Worm (Caenorhabditis elegans): Measurements from ENCODE around the gene lpr-2.

lpr-2 gene

DNA sequence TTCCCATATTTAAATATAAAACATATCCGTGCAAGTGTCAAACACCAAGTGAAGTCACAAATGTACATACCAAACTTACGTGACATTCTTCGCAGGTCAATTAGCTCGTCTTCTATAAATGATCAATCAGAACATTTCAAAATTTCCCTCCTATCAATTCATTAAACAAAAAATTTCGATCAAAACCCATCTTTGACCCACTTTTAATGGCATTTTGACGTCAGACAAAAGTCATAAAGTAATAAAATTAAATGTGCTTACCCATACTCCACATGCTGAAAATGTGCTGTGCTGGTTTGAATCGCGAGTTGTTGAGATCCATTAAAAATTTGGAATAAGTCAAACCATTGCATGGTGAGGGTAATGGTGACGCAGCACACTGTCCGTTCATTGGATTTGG, 9.2 kb upstream of the lpr-2 start:
- TF ChIP-seq nhr-47 (tag; optimal IDR thresholded peaks at IDR 0.05) (no peak), tbx-2 (tag; optimal IDR thresholded peaks at IDR 0.05) (no peak), nhr-20 (tag; optimal IDR thresholded peaks at IDR 0.05) (no peak), lin-39 (tag; optimal IDR thresholded peaks at IDR 0.05) (no peak), lin-13 (GFP tag; optimal IDR thresholded peaks at IDR 0.05) (no peak), lin-14 (GFP tag; optimal IDR thresholded peaks at IDR 0.05) (no peak), xbp-1 (tag; optimal IDR thresholded peaks at IDR 0.05) (no peak), ztf-11 (tag; optimal IDR thresholded peaks at IDR 0.05) (no peak), unc-98 (GFP tag; IDR thresholded peaks at IDR 0.05) (no peak), swsn-7 (tag; optimal IDR thresholded peaks at IDR 0.05) (no peak), fos-1 (tag; optimal IDR thresholded peaks at IDR 0.05) (no peak), ztf-4 (tag; optimal IDR thresholded peaks at IDR 0.05) (no peak), skn-1 (tag; optimal IDR thresholded peaks at IDR 0.05) (no peak), efl-1 (optimal IDR thresholded peaks at IDR 0.05) (no peak), efl-1 (GFP tag; optimal IDR thresholded peaks at IDR 0.05 in 1 of 2) (no peak)

DNA sequence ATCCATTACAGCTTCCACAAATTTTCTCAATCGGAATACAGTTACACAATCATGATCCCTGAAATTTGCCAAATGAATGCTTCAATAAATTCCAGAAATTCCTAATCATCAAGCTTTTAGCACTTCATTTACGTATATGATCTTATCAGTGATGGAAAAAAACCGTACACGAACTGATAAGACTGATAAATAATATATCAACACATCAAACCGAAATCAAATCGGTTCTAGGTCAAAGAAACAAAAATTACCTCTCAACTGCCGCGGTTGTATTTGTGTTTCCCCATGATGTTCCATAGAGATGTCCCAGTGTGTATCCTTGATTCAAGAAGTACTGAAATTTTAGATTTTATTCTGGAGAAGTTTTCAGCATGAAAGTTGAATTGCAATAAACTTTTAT, 8.0 kb upstream of the lpr-2 start:
- TF ChIP-seq tlp-1 (tag; optimal IDR thresholded peaks at IDR 0.05) (peak; percentile 70), pqm-1 (tag; optimal IDR thresholded peaks at IDR 0.05) (peak; percentile 84), ces-1 (GFP tag; optimal IDR thresholded peaks at IDR 0.05) (no peak), vab-15 (tag; optimal IDR thresholded peaks at IDR 0.05) (no peak), lir-3 (tag; optimal IDR thresholded peaks at IDR 0.05; ENCODE audit: poor library complexity) (no peak), lin-14 (GFP tag; optimal IDR thresholded peaks at IDR 0.05) (peak; percentile 10), elt-2 (tag; optimal IDR thresholded peaks at IDR 0.05) (peak; percentile 82)

DNA sequence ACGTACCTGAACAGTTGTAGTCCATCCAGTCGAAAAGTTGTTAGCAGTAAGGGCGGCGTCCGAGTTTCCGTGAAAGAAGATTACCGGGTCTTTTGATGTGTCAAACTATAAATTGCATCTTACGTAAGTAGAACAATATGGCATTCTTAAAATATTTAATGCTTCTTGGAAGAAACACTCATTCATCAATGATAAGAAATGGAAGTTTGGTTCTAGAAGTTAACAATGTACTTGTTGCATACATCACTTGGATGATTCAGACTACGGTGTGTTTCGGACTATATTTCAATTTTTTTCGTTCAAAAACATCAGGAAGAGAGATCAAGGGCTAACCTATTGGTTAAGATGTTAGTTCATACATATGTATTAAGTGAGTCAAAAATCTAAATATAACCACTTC, 6.9 kb upstream of the lpr-2 start:
- TF ChIP-seq efl-1 (optimal IDR thresholded peaks at IDR 0.05) (no peak), efl-1 (GFP tag; optimal IDR thresholded peaks at IDR 0.05 in 1 of 2) (peak in 1 of 2 experiments; percentile 94), nhr-85 (tag) (no peak)

DNA sequence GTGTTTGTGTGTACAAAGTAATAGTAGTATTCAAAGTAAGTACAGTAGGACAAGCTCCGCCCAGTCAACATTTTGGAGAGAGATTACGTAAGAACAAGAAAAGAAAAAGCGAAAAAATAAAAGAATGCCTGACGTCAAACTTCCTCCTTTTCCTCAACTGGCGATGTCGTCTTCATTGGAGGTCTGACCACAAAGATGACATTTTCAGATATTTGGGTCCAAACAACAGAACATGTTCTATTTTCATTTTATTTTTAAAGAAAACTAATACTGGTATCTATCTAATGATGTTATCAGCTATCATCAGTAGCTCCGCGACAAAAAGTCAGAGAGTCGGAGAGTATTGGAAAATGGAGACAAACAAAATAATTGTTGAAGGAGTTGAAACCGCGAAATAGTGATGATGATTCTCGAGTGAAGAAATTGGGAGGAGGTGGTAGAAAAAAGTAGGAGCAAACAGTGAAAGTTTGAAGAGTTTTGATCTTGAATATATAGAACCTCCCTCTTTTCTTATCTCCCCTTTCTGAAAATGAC, 5.3 kb upstream of the lpr-2 start, which contains the start of gene lips-5:
Gene lips-5 (minus strand): TSS at position 51 of the 534 bp plus-strand sequence.
- peak; percentile 30 for TF ChIP-seq elt-2 (tag; optimal IDR thresholded peaks at IDR 0.05)
- TF ChIP-seq dpl-1 (GFP tag; optimal IDR thresholded peaks at IDR 0.05): no peak

DNA sequence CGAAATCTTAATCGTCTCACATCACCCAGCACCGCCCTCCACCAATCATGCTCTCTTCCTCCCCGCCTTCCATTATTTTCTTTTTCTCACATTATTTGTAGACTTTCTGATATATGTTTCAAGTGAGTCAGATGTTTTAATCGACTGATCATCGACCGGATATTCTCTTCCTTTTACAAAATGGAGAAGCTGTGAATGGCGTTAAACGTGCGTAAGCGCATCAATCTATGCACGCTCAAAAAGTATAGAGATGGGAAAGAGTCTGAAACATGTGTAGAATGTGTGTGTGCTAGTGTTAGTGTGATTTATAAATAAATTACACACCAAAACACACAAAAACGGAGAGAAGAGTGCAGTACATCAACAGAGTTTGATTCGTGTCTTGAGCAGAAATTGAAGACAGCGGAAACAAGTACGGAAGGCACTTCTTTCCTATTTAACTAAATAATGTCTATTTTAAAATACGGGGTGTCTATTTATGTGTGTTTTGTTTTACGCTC, 2.0 kb upstream of the lpr-2 start:
- TF ChIP-seq egl-13 (tag; optimal IDR thresholded peaks at IDR 0.05) (peak; percentile 62), sup-37 (GFP tag; optimal IDR thresholded peaks at IDR 0.05) (no peak), nhr-47 (tag; optimal IDR thresholded peaks at IDR 0.05) (peak; percentile 16), ama-1 (optimal IDR thresholded peaks at IDR 0.05) (no peak), nhr-71 (tag; optimal IDR thresholded peaks at IDR 0.05) (peak; percentile 75), nhr-76 (tag; optimal IDR thresholded peaks at IDR 0.05) (no peak), unc-86 (tag; optimal IDR thresholded peaks at IDR 0.05) (peak; percentile 21), isw-1 (GFP tag; IDR thresholded peaks at IDR 0.05) (no peak), lin-14 (GFP tag; optimal IDR thresholded peaks at IDR 0.05) (peak; percentile 13), blmp-1 (tag; optimal IDR thresholded peaks at IDR 0.05) (no peak), mdl-1 (tag; optimal IDR thresholded peaks at IDR 0.05) (no peak), lin-39 (tag; optimal IDR thresholded peaks at IDR 0.05) (no peak), jun-1 (tag; optimal IDR thresholded peaks at IDR 0.05) (no peak)

DNA sequence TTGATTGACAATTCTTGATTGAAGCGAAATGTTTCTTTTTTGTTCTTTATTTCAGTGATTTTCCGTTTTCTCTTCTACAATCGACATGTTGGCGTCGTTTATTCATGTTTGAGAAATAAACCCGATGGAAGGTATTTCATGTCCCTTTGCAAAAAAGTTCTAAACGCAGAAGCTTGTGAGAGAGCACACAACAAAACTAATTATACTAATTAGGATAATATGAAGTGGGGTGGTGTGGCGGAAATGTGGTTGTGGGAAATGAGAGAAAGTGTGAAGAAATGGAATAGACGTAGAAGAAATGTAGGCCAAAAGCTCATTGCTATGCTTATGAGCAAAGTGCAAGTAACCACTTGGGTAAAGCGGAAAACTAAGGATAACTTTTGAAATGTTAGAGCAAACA, 3.8 kb downstream of the lpr-2 start:
- TF ChIP-seq aly-2 (tag; optimal IDR thresholded peaks at IDR 0.05) (no peak), dsc-1 (tag; optimal IDR thresholded peaks at IDR 0.05) (peak; percentile 82), lin-14 (GFP tag; optimal IDR thresholded peaks at IDR 0.05) (peak; percentile 31), ceh-8 (GFP tag; optimal IDR thresholded peaks at IDR 0.05) (peak; percentile 26)
